Worm (Caenorhabditis elegans): ENCODE measurements around the gene top-2.

- TF ChIP-seq ama-1 (optimal IDR thresholded peaks at IDR 0.05) (no peak), lin-11 (tag; optimal IDR thresholded peaks at IDR 0.05) (no peak), ceh-18 (tag; optimal IDR thresholded peaks at IDR 0.05) (no peak), tbx-2 (tag; optimal IDR thresholded peaks at IDR 0.05) (no peak), gmeb-2 (tag; optimal IDR thresholded peaks at IDR 0.05) (no peak), ztf-16 (tag; optimal IDR thresholded peaks at IDR 0.05) (no peak), pqm-1 (tag; optimal IDR thresholded peaks at IDR 0.05) (no peak), sox-4 (tag; optimal IDR thresholded peaks at IDR 0.05) (no peak)
These were observed 29.0 kb upstream of the top-2 start for ce11 chrII:11845954-11846353.

Data from whole organism, late embryonic.